Worm (Caenorhabditis elegans): Measurements from ENCODE around the gene F57C2.5.

ce11 chrII:14510162-14510561 lies 17.9 kb downstream of the F57C2.5 start:
- TF ChIP-seq egrh-3 (GFP tag; IDR thresholded peaks at IDR 0.05) (no peak), ztf-25 (GFP tag; IDR thresholded peaks at IDR 0.05) (no peak), sdz-38 (tag; optimal IDR thresholded peaks at IDR 0.05) (no peak), F33H1.4 (GFP tag; IDR thresholded peaks at IDR 0.05) (no peak)

Data from whole organism, young adult.